Fruit fly (Drosophila melanogaster): ENCODE data around the gene CG4440.
A peak's percentile ranks its signal among the peaks of the same experiment; 100 is the strongest.

Gene CG4440

dm6 chr2L:16302773-16303279 lies 26.9 kb upstream of the CG4440 start, which contains the start of gene GMF (continued):
- TF ChIP-seq CG4820 (GFP tag; optimal IDR thresholded peaks at IDR 0.05) (peak; percentile 21), oc (tag; optimal IDR thresholded peaks at IDR 0.05) (no peak), CG18476 (GFP tag; optimal IDR thresholded peaks at IDR 0.05) (peak; percentile 29), org-1 (GFP tag; optimal IDR thresholded peaks at IDR 0.05) (no peak), zfh1 (GFP tag; IDR thresholded peaks at IDR 0.05) (no peak), Bdp1 (GFP tag; optimal IDR thresholded peaks at IDR 0.05) (no peak), Doc2 (GFP tag; IDR thresholded peaks at IDR 0.05) (no peak), otp (GFP tag; IDR thresholded peaks at IDR 0.05) (no peak), Bgb (GFP tag; IDR thresholded peaks at IDR 0.05; ENCODE audit: partially characterized antibody) (no peak), NfI (GFP tag; optimal IDR thresholded peaks at IDR 0.05) (no peak), CG17385 (GFP tag; optimal IDR thresholded peaks at IDR 0.05) (peak; percentile 38), CG32532 (GFP tag; IDR thresholded peaks at IDR 0.05) (no peak), CG13624 (GFP tag; optimal IDR thresholded peaks at IDR 0.05) (no peak), CG11696 (GFP tag; IDR thresholded peaks at IDR 0.05) (no peak), CG12391 (tag; optimal IDR thresholded peaks at IDR 0.05) (peak; percentile 78), H15 (GFP tag; IDR thresholded peaks at IDR 0.05) (no peak), dpn (GFP tag; optimal IDR thresholded peaks at IDR 0.05) (peak; percentile 9 to 27), ems (GFP tag; optimal IDR thresholded peaks at IDR 0.05) (no peak), CG10654 (GFP tag; optimal IDR thresholded peaks at IDR 0.05) (no peak), Fer1 (GFP tag; optimal IDR thresholded peaks at IDR 0.05) (peak; percentile 2), kay (GFP tag; optimal IDR thresholded peaks at IDR 0.05) (peak; percentile 79), bsh (GFP tag; optimal IDR thresholded peaks at IDR 0.05) (peak in 1 of 2 experiments; percentile 40), gsb-n (tag; optimal IDR thresholded peaks at IDR 0.05) (peak; percentile 48), dati (GFP tag; IDR thresholded peaks at IDR 0.05) (no peak), dan (GFP tag; IDR thresholded peaks at IDR 0.05) (no peak), Doc3 (GFP tag; IDR thresholded peaks at IDR 0.05; ENCODE audit: partially characterized antibody) (no peak), pros (GFP tag; optimal IDR thresholded peaks at IDR 0.05) (no peak), CG31224 (GFP tag; IDR thresholded peaks at IDR 0.05) (no peak), Chrac-16 (GFP tag; optimal IDR thresholded peaks at IDR 0.05) (peak; percentile 42), tin (GFP tag; optimal IDR thresholded peaks at IDR 0.05) (peak; percentile 37), CG7987 (GFP tag; optimal IDR thresholded peaks at IDR 0.05) (no peak), Dek (tag; optimal IDR thresholded peaks at IDR 0.05) (no peak), Bteb2 (GFP tag; optimal IDR thresholded peaks at IDR 0.05) (peak; percentile 6), Sox100B (GFP tag; optimal IDR thresholded peaks at IDR 0.05) (peak; percentile 31), CG31365 (tag; optimal IDR thresholded peaks at IDR 0.05) (no peak), amos (GFP tag; IDR thresholded peaks at IDR 0.05; ENCODE audit: partially characterized antibody) (no peak; the same call in 1 of the 2 replicates), CG17802 (tag; optimal IDR thresholded peaks at IDR 0.05) (no peak), rib (GFP tag; IDR thresholded peaks at IDR 0.05) (no peak), gce (GFP tag; IDR thresholded peaks at IDR 0.05) (no peak), Meics (GFP tag; optimal IDR thresholded peaks at IDR 0.05) (peak; percentile 39), CG14441 (GFP tag; IDR thresholded peaks at IDR 0.05) (no peak), Hand (GFP tag; optimal IDR thresholded peaks at IDR 0.05) (no peak), CG7928 (GFP tag; optimal IDR thresholded peaks at IDR 0.05) (no peak), mam (GFP tag; optimal IDR thresholded peaks at IDR 0.05) (no peak), H2.0 (GFP tag; IDR thresholded peaks at IDR 0.05) (no peak), CG3163 (GFP tag; optimal IDR thresholded peaks at IDR 0.05) (no peak), hbn (GFP tag; IDR thresholded peaks at IDR 0.05; ENCODE audit: partially characterized antibody) (no peak), CG10267 (tag; optimal IDR thresholded peaks at IDR 0.05) (peak; percentile 97), vvl (GFP tag; IDR thresholded peaks at IDR 0.05) (peak; percentile 49; the same call in 1 of the 2 replicates), CG10321 (GFP tag; IDR thresholded peaks at IDR 0.05) (no peak), yki (optimal IDR thresholded peaks at IDR 0.05) (no peak), cas (GFP tag; IDR thresholded peaks at IDR 0.05) (no peak)
